Worm (Caenorhabditis elegans): Measurements from ENCODE around the gene F28B1.9.

ce11 chrV:17100829-17101228 lies 39.1 kb downstream of the F28B1.9 start, which contains the start of gene ZK218.5:
- no peak for TF ChIP-seq W03F9.2 (tag; optimal IDR thresholded peaks at IDR 0.05)
- TF ChIP-seq him-1 (tag; optimal IDR thresholded peaks at IDR 0.05): no peak

Data from whole organism, L4/young adult.